Fruit fly (Drosophila melanogaster): Measurements from ENCODE around the gene Rpt2.

dm6 chr3R:23887572-23887971 is 43.8 kb downstream of the Rpt2 start:
- no peak for TF ChIP-seq insv (optimal IDR thresholded peaks at IDR 0.05)
- no peak for TF ChIP-seq Sin3A (optimal IDR thresholded peaks at IDR 0.05)
